Worm (Caenorhabditis elegans): ENCODE measurements around the gene clec-145.
A peak's percentile ranks its signal among the peaks of the same experiment; 100 is the strongest.

clec-145 gene

DNA sequence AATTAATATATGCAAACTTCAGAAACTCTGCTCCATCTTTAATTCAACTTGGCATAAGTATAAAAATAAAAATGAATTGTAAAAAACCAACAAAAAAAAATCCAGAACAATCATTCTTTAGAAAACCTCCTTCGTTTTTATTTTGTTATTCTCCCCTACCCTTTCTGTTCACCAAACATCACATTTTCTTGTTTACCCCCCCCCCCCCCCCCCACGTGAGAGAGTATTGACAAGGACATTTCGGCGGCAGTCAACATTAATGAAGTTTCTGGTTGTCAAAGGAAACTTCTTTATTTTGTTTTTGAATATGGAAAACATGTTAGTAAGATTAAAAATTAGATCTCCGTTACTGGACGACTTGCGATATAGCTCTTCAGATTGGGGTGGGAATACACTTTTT is 24.2 kb upstream of the clec-145 start:
- TF ChIP-seq flh-1 (GFP tag; optimal IDR thresholded peaks at IDR 0.05) (no peak), ham-2 (GFP tag; optimal IDR thresholded peaks at IDR 0.05) (no peak), pha-4 (tag; optimal IDR thresholded peaks at IDR 0.05) (no peak), blmp-1 (tag; optimal IDR thresholded peaks at IDR 0.05) (no peak), lin-13 (tag; optimal IDR thresholded peaks at IDR 0.05) (no peak), nhr-237 (tag; optimal IDR thresholded peaks at IDR 0.05) (no peak), mep-1 (tag; optimal IDR thresholded peaks at IDR 0.05) (no peak), unc-62 (GFP tag; optimal IDR thresholded peaks at IDR 0.05) (no peak), bed-3 (GFP tag; optimal IDR thresholded peaks at IDR 0.05) (no peak), zip-8 (tag; optimal IDR thresholded peaks at IDR 0.05) (no peak), drap-1 (GFP tag; optimal IDR thresholded peaks at IDR 0.05) (no peak), tbx-8 (GFP tag; optimal IDR thresholded peaks at IDR 0.05) (no peak), nhr-76 (tag; optimal IDR thresholded peaks at IDR 0.05) (no peak), elt-1 (tag; optimal IDR thresholded peaks at IDR 0.05; ENCODE audit: borderline replicate concordance, insufficient read depth) (no peak), mab-5 (tag; optimal IDR thresholded peaks at IDR 0.05) (no peak), unc-120 (tag; optimal IDR thresholded peaks at IDR 0.05; ENCODE audit: poor library complexity, severe bottlenecking) (no peak)

DNA sequence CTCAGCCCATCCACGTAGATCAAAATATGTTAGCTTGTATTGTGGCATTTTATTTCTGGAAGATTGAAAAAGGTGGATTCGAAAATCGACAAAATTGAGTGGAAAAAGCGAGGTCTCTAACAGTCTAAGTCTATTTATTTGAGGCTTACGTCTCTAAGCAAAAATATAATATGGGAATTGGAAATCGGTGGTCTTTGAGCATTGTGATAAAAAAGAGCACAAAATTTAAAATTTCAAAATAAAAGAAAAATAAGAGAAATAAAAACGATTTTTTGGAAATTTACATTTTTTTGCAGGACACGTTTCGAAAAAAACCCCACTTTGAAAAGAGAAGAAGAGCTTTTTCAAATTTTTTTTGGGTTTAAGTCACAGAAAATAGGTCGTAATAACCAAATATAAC is 22.7 kb upstream of the clec-145 start, which contains the start of gene gst-15:
Gene gst-15, minus strand, starts transcription at position 101 of the 400 bp plus-strand sequence.
- TF ChIP-seq mep-1 (tag; optimal IDR thresholded peaks at IDR 0.05) (no peak), ces-1 (GFP tag; optimal IDR thresholded peaks at IDR 0.05) (no peak), hlh-1 (tag; optimal IDR thresholded peaks at IDR 0.05) (no peak)

DNA sequence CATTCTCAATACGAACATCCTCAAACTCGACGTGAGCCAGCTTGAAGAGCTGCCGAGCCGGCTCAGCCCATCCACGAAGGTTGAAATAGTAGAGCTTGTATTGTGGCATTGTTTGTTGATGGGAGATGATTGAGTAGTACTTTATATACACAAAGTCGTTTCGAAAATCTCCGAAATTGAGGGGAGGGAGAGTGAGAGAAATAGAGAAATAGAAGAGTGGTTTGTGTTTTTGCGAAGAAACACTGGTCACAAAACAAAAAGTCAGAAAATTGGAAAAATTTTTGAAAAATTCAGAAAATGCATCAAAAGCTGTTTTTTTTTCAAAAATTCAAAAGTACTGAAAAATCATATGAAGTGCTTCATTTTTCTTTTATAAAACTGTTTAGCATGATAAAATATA is 20.8 kb upstream of the clec-145 start, which contains the start of gene gst-24:
Gene gst-24, minus strand, starts transcription at position 181 of the 400 bp plus-strand sequence.
- no peak for TF ChIP-seq lin-32 (GFP tag; optimal IDR thresholded peaks at IDR 0.05)
- no peak for TF ChIP-seq ceh-39 (tag; optimal IDR thresholded peaks at IDR 0.05)
- no peak for TF ChIP-seq pha-4 (tag; optimal IDR thresholded peaks at IDR 0.05)
- no peak for TF ChIP-seq nhr-12 (tag; optimal IDR thresholded peaks at IDR 0.05)
- TF ChIP-seq flh-1 (GFP tag; optimal IDR thresholded peaks at IDR 0.05) = no peak
- no peak for TF ChIP-seq lin-13 (tag; optimal IDR thresholded peaks at IDR 0.05)
- TF ChIP-seq lsy-2 (tag; optimal IDR thresholded peaks at IDR 0.05) = no peak
- TF ChIP-seq mab-5 (tag; optimal IDR thresholded peaks at IDR 0.05) = no peak
- no peak for TF ChIP-seq unc-62 (GFP tag; optimal IDR thresholded peaks at IDR 0.05)
- no peak for TF ChIP-seq tbx-8 (GFP tag; optimal IDR thresholded peaks at IDR 0.05)
- TF ChIP-seq bed-3 (GFP tag; optimal IDR thresholded peaks at IDR 0.05) = no peak
- no peak for TF ChIP-seq unc-39 (tag; optimal IDR thresholded peaks at IDR 0.05)
- TF ChIP-seq nhr-28 (tag; optimal IDR thresholded peaks at IDR 0.05) = no peak
- no peak for TF ChIP-seq blmp-1 (tag; optimal IDR thresholded peaks at IDR 0.05)
- no peak for TF ChIP-seq M03D4.4 (tag; optimal IDR thresholded peaks at IDR 0.05)
- TF ChIP-seq mep-1 (tag; optimal IDR thresholded peaks at IDR 0.05) = no peak
- TF ChIP-seq hlh-1 (tag; optimal IDR thresholded peaks at IDR 0.05) = no peak
- no peak for TF ChIP-seq ceh-83 (GFP tag; optimal IDR thresholded peaks at IDR 0.05)
- no peak for TF ChIP-seq snpc-4 (tag; optimal IDR thresholded peaks at IDR 0.05)

DNA sequence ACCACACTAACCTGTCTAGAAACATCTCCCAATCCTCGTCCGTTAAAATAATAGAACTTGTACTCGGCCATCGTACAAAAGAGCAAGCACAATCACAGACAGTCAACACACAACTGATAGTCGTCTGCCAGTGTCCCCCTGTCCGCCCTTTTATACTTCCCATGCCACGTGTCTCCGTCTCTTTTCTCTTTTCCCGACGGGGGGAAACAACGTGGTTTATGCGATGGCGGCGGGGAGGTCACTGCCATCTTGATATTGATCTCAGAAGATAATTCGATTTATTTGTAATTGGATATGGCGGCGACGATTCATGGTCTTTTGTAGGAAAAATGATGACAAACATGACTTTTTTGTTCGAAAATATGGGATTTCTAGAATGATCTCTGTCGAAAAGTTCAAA is 19.3 kb upstream of the clec-145 start, which contains the start of gene gst-20:
Gene gst-20, minus strand, starts transcription at position 170 of the 400 bp plus-strand sequence.
- TF ChIP-seq elt-1 (tag; optimal IDR thresholded peaks at IDR 0.05; ENCODE audit: borderline replicate concordance, insufficient read depth) (peak; percentile 82), mab-5 (tag; optimal IDR thresholded peaks at IDR 0.05) (no peak)

DNA sequence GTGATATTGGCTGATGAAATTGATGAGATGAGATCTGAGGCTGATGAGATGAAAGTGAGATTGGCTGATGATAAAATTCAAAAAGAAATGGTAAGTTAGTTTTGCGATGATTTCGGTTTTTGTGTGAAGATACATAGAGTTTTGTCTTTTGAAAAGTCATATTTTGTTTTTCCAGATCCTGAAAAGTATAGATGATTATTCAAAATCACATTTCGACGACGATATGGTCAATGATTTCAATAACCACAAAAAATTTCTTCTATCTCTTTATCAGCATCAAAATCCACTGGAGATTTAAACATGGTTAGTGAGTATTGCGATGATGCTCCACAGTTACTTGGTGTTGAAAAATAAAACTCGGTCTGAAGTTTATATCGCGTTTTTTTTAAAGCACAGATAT is 10.5 kb upstream of the clec-145 start, which contains the start of gene csp-1:
Gene csp-1, plus strand, starts transcription at position 301 of the 400 bp plus-strand sequence.
- TF ChIP-seq hlh-1 (tag; optimal IDR thresholded peaks at IDR 0.05) = no peak
- no peak for TF ChIP-seq snpc-4 (tag; optimal IDR thresholded peaks at IDR 0.05)
- no peak for TF ChIP-seq nhr-237 (tag; optimal IDR thresholded peaks at IDR 0.05)
- no peak for TF ChIP-seq nhr-76 (tag; optimal IDR thresholded peaks at IDR 0.05)
- no peak for TF ChIP-seq unc-39 (tag; optimal IDR thresholded peaks at IDR 0.05)
- TF ChIP-seq mep-1 (tag; optimal IDR thresholded peaks at IDR 0.05) = no peak
- no peak for TF ChIP-seq tbx-8 (GFP tag; optimal IDR thresholded peaks at IDR 0.05)
- no peak for TF ChIP-seq nhr-28 (tag; optimal IDR thresholded peaks at IDR 0.05)
- TF ChIP-seq unc-120 (tag; optimal IDR thresholded peaks at IDR 0.05; ENCODE audit: poor library complexity, severe bottlenecking) = no peak
- no peak for TF ChIP-seq ceh-39 (tag; optimal IDR thresholded peaks at IDR 0.05)
- TF ChIP-seq M03D4.4 (tag; optimal IDR thresholded peaks at IDR 0.05) = no peak

DNA sequence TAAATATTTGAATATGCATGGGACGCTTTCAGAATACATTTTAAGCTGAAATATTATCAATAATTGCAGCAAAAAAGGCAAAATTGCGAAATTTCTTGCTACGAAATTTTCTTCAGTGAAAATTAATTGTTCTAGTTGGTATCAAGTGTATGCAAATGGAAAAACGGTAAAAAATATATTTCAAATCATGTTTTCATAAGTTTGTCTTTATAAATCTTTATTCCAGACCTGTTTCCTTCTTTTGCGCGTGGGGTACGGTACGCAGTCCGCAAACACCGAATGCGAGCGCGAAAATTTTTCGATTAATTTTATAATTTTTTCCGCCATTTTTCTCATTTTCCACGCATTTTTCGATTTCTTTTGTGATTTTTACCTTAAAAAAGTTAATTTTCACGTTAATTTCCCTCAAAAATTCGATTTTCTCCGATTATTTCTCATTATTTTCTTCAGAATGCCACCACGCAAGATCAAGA is 6.2 kb upstream of the clec-145 start, which contains the start of the genes fbxc-23 and csc-1:
Gene fbxc-23, minus strand, starts transcription at position 51 of the 473 bp plus-strand sequence.
Gene csc-1, plus strand, starts transcription at position 451 of the 473 bp plus-strand sequence.
- TF ChIP-seq ces-1 (GFP tag; optimal IDR thresholded peaks at IDR 0.05) = peak; percentile 71
- peak; percentile 40 for TF ChIP-seq mep-1 (tag; optimal IDR thresholded peaks at IDR 0.05)
- no peak for TF ChIP-seq hlh-1 (tag; optimal IDR thresholded peaks at IDR 0.05)
- TF ChIP-seq cnd-1 (tag; optimal IDR thresholded peaks at IDR 0.05) = no peak
- peak; percentile 11 for TF ChIP-seq nhr-237 (tag; optimal IDR thresholded peaks at IDR 0.05)
- TF ChIP-seq lsy-2 (tag; optimal IDR thresholded peaks at IDR 0.05) = peak; percentile 96
- peak; percentile 25 for TF ChIP-seq lin-13 (tag; optimal IDR thresholded peaks at IDR 0.05)

Measured in whole organism, mixed stage, embryonic.